Fruit fly (Drosophila melanogaster): ENCODE measurements around the gene orb2.

orb2 gene

DNA sequence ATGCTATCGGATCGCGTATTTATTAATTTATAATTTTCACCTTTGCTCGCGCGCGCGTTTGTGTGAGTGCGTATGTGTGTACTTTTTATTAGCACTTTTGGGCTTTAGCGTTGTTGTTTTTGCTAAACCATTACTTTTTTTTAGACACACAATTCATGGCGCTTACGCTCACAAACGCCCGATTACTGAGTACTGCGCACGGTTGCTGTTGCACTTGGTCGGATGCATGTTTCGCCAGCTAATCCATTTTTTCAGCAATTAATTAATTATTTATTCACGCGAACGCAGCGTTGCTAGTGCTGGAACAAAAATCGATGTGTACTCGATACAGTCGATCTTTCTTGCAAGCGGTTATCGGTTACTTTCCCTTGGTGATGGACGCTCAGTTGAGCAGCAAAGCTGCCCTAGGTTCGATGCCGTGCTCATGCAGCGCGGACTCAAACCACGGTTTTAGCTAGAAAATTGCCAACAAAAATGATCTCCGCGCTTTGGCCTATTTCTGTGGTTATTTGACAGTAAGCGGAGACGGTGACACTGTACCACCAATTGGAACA lies 43.5 kb upstream of the orb2 start, which contains the start of the genes smg and CG5087 (continued):
- no peak for TF ChIP-seq Kr (GFP tag; optimal IDR thresholded peaks at IDR 0.05)
- TF ChIP-seq hb (GFP tag; IDR thresholded peaks at IDR 0.05; ENCODE audit: partially characterized antibody): 0 out of 3 replicates have a peak, but pooled peaks have one; percentile 42
- TF ChIP-seq zf30C (GFP tag; optimal IDR thresholded peaks at IDR 0.05): no peak
- peak; percentile 48 for TF ChIP-seq CG10543 (GFP tag; optimal IDR thresholded peaks at IDR 0.05)
- peak; percentile 67 for TF ChIP-seq knrl (GFP tag; IDR thresholded peaks at IDR 0.05; ENCODE audit: partially characterized antibody)
- peak; percentile 6 for TF ChIP-seq D19A (tag; optimal IDR thresholded peaks at IDR 0.05)
- no peak for TF ChIP-seq sens-2 (GFP tag; IDR thresholded peaks at IDR 0.05)
- TF ChIP-seq nom (GFP tag; optimal IDR thresholded peaks at IDR 0.05): peak; percentile 0
- no peak for TF ChIP-seq NC2α (GFP tag; optimal IDR thresholded peaks at IDR 0.05)
- no peak for TF ChIP-seq CG5245 (GFP tag; optimal IDR thresholded peaks at IDR 0.05)
- TF ChIP-seq bcd (GFP tag; optimal IDR thresholded peaks at IDR 0.05): peak; percentile 58
- no peak for TF ChIP-seq CG17359 (tag; optimal IDR thresholded peaks at IDR 0.05)
- peak; percentile 51; the same call in 2 of the 3 replicates for TF ChIP-seq CG14860 (GFP tag; IDR thresholded peaks at IDR 0.05; ENCODE audit: partially characterized antibody)
- no peak for TF ChIP-seq en (GFP tag; optimal IDR thresholded peaks at IDR 0.05)
- TF ChIP-seq CG2712 (tag; optimal IDR thresholded peaks at IDR 0.05): peak; percentile 64
- no peak for TF ChIP-seq CG31441 (GFP tag; IDR thresholded peaks at IDR 0.05)
- TF ChIP-seq her (GFP tag; optimal IDR thresholded peaks at IDR 0.05): peak; percentile 68
- no peak for TF ChIP-seq tap (tag; optimal IDR thresholded peaks at IDR 0.05)
- peak; percentile 45 for TF ChIP-seq CG8944 (GFP tag; optimal IDR thresholded peaks at IDR 0.05)
- no peak for TF ChIP-seq CG32767 (GFP tag; IDR thresholded peaks at IDR 0.05)
- TF ChIP-seq CG2875 (GFP tag; optimal IDR thresholded peaks at IDR 0.05): no peak
- TF ChIP-seq CG1792 (GFP tag; optimal IDR thresholded peaks at IDR 0.05): peak; percentile 9
- TF ChIP-seq Mes4 (GFP tag; optimal IDR thresholded peaks at IDR 0.05): peak; percentile 23
- TF ChIP-seq klu (GFP tag; IDR thresholded peaks at IDR 0.05): no peak
- no peak for TF ChIP-seq Blimp-1 (GFP tag; optimal IDR thresholded peaks at IDR 0.05)
- peak; percentile 39 for TF ChIP-seq gsb-n (tag; optimal IDR thresholded peaks at IDR 0.05)
- no peak for TF ChIP-seq CG3726 (GFP tag; IDR thresholded peaks at IDR 0.05)
- no peak for TF ChIP-seq CG17328 (GFP tag; IDR thresholded peaks at IDR 0.05)
- TF ChIP-seq sqz (GFP tag; optimal IDR thresholded peaks at IDR 0.05): no peak
- TF ChIP-seq D19B (GFP tag; optimal IDR thresholded peaks at IDR 0.05): no peak
- peak; percentile 31; the same call in 1 of the 2 replicates for TF ChIP-seq wdn (GFP tag; IDR thresholded peaks at IDR 0.05)
- TF ChIP-seq CG8359 (GFP tag; optimal IDR thresholded peaks at IDR 0.05; ENCODE audit: borderline replicate concordance): no peak
- no peak; the same call in 1 of the 2 replicates for TF ChIP-seq CG4360 (GFP tag; IDR thresholded peaks at IDR 0.05)
- peak; percentile 36 for TF ChIP-seq chn (GFP tag; optimal IDR thresholded peaks at IDR 0.05)
- peak; percentile 35 for TF ChIP-seq CG8478 (optimal IDR thresholded peaks at IDR 0.05)
- no peak for TF ChIP-seq CG11723 (GFP tag; optimal IDR thresholded peaks at IDR 0.05)
- TF ChIP-seq CG1832 (GFP tag; optimal IDR thresholded peaks at IDR 0.05): no peak
- peak; percentile 58 for TF ChIP-seq CG17912 (GFP tag; optimal IDR thresholded peaks at IDR 0.05)
- peak; percentile 48 for TF ChIP-seq pho (GFP tag; optimal IDR thresholded peaks at IDR 0.05)
- TF ChIP-seq Scr (GFP tag; IDR thresholded peaks at IDR 0.05; ENCODE audit: partially characterized antibody): peak; percentile 59
- TF ChIP-seq CG4854 (GFP tag; optimal IDR thresholded peaks at IDR 0.05): no peak
- TF ChIP-seq H2.0 (GFP tag; IDR thresholded peaks at IDR 0.05): no peak
- peak; percentile 46 for TF ChIP-seq CG9876 (GFP tag; optimal IDR thresholded peaks at IDR 0.05)
- TF ChIP-seq CG15011 (GFP tag; optimal IDR thresholded peaks at IDR 0.05): no peak
- no peak for TF ChIP-seq CG6654 (GFP tag; optimal IDR thresholded peaks at IDR 0.05)
- TF ChIP-seq exex (tag; optimal IDR thresholded peaks at IDR 0.05): peak; percentile 67
- no peak for TF ChIP-seq usp (GFP tag; optimal IDR thresholded peaks at IDR 0.05)
- no peak for TF ChIP-seq sim (GFP tag; IDR thresholded peaks at IDR 0.05)
- no peak for TF ChIP-seq kay (GFP tag; optimal IDR thresholded peaks at IDR 0.05)
- no peak for TF ChIP-seq dmrt11E (tag; optimal IDR thresholded peaks at IDR 0.05)
- no peak for TF ChIP-seq Taf1 (GFP tag; IDR thresholded peaks at IDR 0.05)

All from whole organism, embryonic.